Fruit fly (Drosophila melanogaster): ENCODE data around the gene CG18418.

The CG18418 gene

dm6 chr3L:4692177-4693134 lies 2.6 kb upstream of the CG18418 start, which contains the start of gene RhoGEF64C:
RhoGEF64C (plus strand) TSS chr3L:4692783.
- TF ChIP-seq noc (tag; optimal IDR thresholded peaks at IDR 0.05), result no peak

dm6 chr3L:4691775-4692174 lies 1.9 kb upstream of the CG18418 start:
- TF ChIP-seq noc (tag; optimal IDR thresholded peaks at IDR 0.05), result no peak

- no peak for TF ChIP-seq noc (tag; optimal IDR thresholded peaks at IDR 0.05)
These were observed 828 bp upstream of the CG18418 start for dm6 chr3L:4690698-4691097.

- TF ChIP-seq noc (tag; optimal IDR thresholded peaks at IDR 0.05), result no peak
These were observed 1.2 kb downstream of the CG18418 start, which contains the start of gene CG7514 for dm6 chr3L:4688674-4689073. CG7514 (minus strand) TSS chr3L:4688774.

- TF ChIP-seq noc (tag; optimal IDR thresholded peaks at IDR 0.05), result no peak
These were observed 2.7 kb downstream of the CG18418 start, which contains the start of gene axo for dm6 chr3L:4687133-4687532. axo (minus strand) TSS chr3L:4687317.

- TF ChIP-seq noc (tag; optimal IDR thresholded peaks at IDR 0.05), result no peak
These were observed 3.3 kb downstream of the CG18418 start for dm6 chr3L:4686609-4687008.

dm6 chr3L:4686050-4686449 lies 3.8 kb downstream of the CG18418 start:
- TF ChIP-seq noc (tag; optimal IDR thresholded peaks at IDR 0.05), result no peak

dm6 chr3L:4684622-4685276 lies 5.1 kb downstream of the CG18418 start:
- no peak for TF ChIP-seq noc (tag; optimal IDR thresholded peaks at IDR 0.05)

- TF ChIP-seq noc (tag; optimal IDR thresholded peaks at IDR 0.05), result no peak
These were observed 10.8 kb downstream of the CG18418 start for dm6 chr3L:4679063-4679462.

- no peak for TF ChIP-seq noc (tag; optimal IDR thresholded peaks at IDR 0.05)
These were observed 12.3 kb downstream of the CG18418 start, which contains the start of gene CG34266 for dm6 chr3L:4677532-4677931. CG34266 (plus strand) TSS chr3L:4677832.

dm6 chr3L:4667289-4667688 lies 22.6 kb downstream of the CG18418 start, which contains the start of gene CG32236:
CG32236 (minus strand) TSS chr3L:4667389.
- TF ChIP-seq noc (tag; optimal IDR thresholded peaks at IDR 0.05), result no peak

dm6 chr3L:4647976-4648375 lies 41.9 kb downstream of the CG18418 start, which contains the start of gene TTLL1B:
TTLL1B (plus strand) TSS chr3L:4648276.
- TF ChIP-seq noc (tag; optimal IDR thresholded peaks at IDR 0.05), result no peak

All from whole organism, larva.